Fruit fly (Drosophila melanogaster): ENCODE measurements around the gene Mgat2.

The Mgat2 gene

dm6 chr3R:29995035-29995434 is 27.0 kb downstream of the Mgat2 start, which contains the start of the genes CG7903 and Sas-6 (continued):
- TF ChIP-seq zen2 (GFP tag; IDR thresholded peaks at IDR 0.05; ENCODE audit: partially characterized antibody) (peak; percentile 48; the same call in 1 of the 3 replicates), CG31365 (tag; optimal IDR thresholded peaks at IDR 0.05) (no peak), CG6689 (GFP tag; IDR thresholded peaks at IDR 0.05) (no peak), CG32532 (GFP tag; IDR thresholded peaks at IDR 0.05) (no peak), CG9437 (GFP tag; optimal IDR thresholded peaks at IDR 0.05) (no peak), CG3065 (GFP tag; optimal IDR thresholded peaks at IDR 0.05) (no peak), jigr1 (GFP tag; IDR thresholded peaks at IDR 0.05) (no peak), hbn (GFP tag; IDR thresholded peaks at IDR 0.05; ENCODE audit: partially characterized antibody) (peak; percentile 72), mirr (GFP tag; optimal IDR thresholded peaks at IDR 0.05) (no peak), salm (tag; optimal IDR thresholded peaks at IDR 0.05) (no peak), Hey (tag; optimal IDR thresholded peaks at IDR 0.05) (no peak), chm (GFP tag; IDR thresholded peaks at IDR 0.05) (no peak), CG14860 (GFP tag; IDR thresholded peaks at IDR 0.05; ENCODE audit: partially characterized antibody) (peak; percentile 61), fd96Cb (tag; optimal IDR thresholded peaks at IDR 0.05) (no peak), NC2β (GFP tag; optimal IDR thresholded peaks at IDR 0.05) (no peak), CG18599 (GFP tag; optimal IDR thresholded peaks at IDR 0.05) (no peak), lbe (GFP tag; optimal IDR thresholded peaks at IDR 0.05) (no peak), CG4730 (GFP tag; IDR thresholded peaks at IDR 0.05) (no peak), trem (tag; optimal IDR thresholded peaks at IDR 0.05) (peak; percentile 33), otp (GFP tag; IDR thresholded peaks at IDR 0.05) (no peak), CG3838 (GFP tag; optimal IDR thresholded peaks at IDR 0.05) (no peak), vnd (GFP tag; IDR thresholded peaks at IDR 0.05; ENCODE audit: partially characterized antibody) (peak; percentile 63), GATAe (GFP tag; conservative IDR thresholded peaks at IDR 0.05) (no peak), Usf (GFP tag; optimal IDR thresholded peaks at IDR 0.05) (no peak), Doc3 (GFP tag; IDR thresholded peaks at IDR 0.05; ENCODE audit: partially characterized antibody) (peak; percentile 60; the same call in 2 of the 3 replicates), CG2875 (GFP tag; optimal IDR thresholded peaks at IDR 0.05) (no peak), CG13287 (GFP tag; IDR thresholded peaks at IDR 0.05; ENCODE audit: partially characterized antibody) (peak; percentile 82), Dp (GFP tag; optimal IDR thresholded peaks at IDR 0.05) (peak; percentile 67), CG7963 (GFP tag; IDR thresholded peaks at IDR 0.05; ENCODE audit: partially characterized antibody) (peak; percentile 71; the same call in 2 of the 3 replicates), jing (GFP tag; optimal IDR thresholded peaks at IDR 0.05) (no peak), ranshi (GFP tag; IDR thresholded peaks at IDR 0.05) (no peak), D19B (GFP tag; optimal IDR thresholded peaks at IDR 0.05) (no peak), Oli (tag; optimal IDR thresholded peaks at IDR 0.05) (no peak), BtbVII (GFP tag; optimal IDR thresholded peaks at IDR 0.05) (no peak), ap (GFP tag; IDR thresholded peaks at IDR 0.05) (no peak), eve (GFP tag; optimal IDR thresholded peaks at IDR 0.05) (no peak), Sin3A (optimal IDR thresholded peaks at IDR 0.05) (peak; percentile 63), YL-1 (GFP tag; optimal IDR thresholded peaks at IDR 0.05) (peak; percentile 42), luna (GFP tag; optimal IDR thresholded peaks at IDR 0.05) (no peak), CG3847 (GFP tag; IDR thresholded peaks at IDR 0.05) (no peak), Chrac-16 (GFP tag; optimal IDR thresholded peaks at IDR 0.05) (no peak), Ravus (GFP tag; IDR thresholded peaks at IDR 0.05) (no peak), CG2129 (GFP tag; IDR thresholded peaks at IDR 0.05; ENCODE audit: partially characterized antibody) (peak; percentile 22; the same call in 1 of the 2 replicates), Dfd (GFP tag; optimal IDR thresholded peaks at IDR 0.05) (no peak), Sry-δ (GFP tag; optimal IDR thresholded peaks at IDR 0.05) (peak; percentile 94), MESR4 (GFP tag; optimal IDR thresholded peaks at IDR 0.05) (peak; percentile 71), CG10565 (GFP tag; optimal IDR thresholded peaks at IDR 0.05) (no peak), CG7928 (GFP tag; optimal IDR thresholded peaks at IDR 0.05) (no peak), CG2889 (GFP tag; IDR thresholded peaks at IDR 0.05) (no peak), nerfin-2 (GFP tag; IDR thresholded peaks at IDR 0.05; ENCODE audit: partially characterized antibody) (peak; percentile 56; the same call in 1 of the 2 replicates), Med (GFP tag) (peak; percentile 79)

All from whole organism, embryonic.